Worm (Caenorhabditis elegans): ENCODE data around the gene H10D18.5.

- TF ChIP-seq W03F9.2 (tag; optimal IDR thresholded peaks at IDR 0.05) (no peak), dao-5 (tag; optimal IDR thresholded peaks at IDR 0.05) (no peak)
These were observed 28.2 kb downstream of the H10D18.5 start, which contains the start of gene cyp-33C8 for ce11 chrV:3803343-3803742.

Measured in whole organism, L4/young adult.